Worm (Caenorhabditis elegans) whole organism, L4/young adult: ENCODE results near the gene C02F4.5.

Source experiments
- dao-5 ChIP-seq: sonication (generic microtip); optimal IDR thresholded peaks from 2 replicates; lab custom pipeline; 2016; ENCODE audit warnings: missing genotype, missing genetic modification characterization, moderate library complexity, missing compliant biosample characterization
- him-1 ChIP-seq: sonication (generic microtip); optimal IDR thresholded peaks from 2 replicates; lab custom pipeline; 2016; ENCODE audit warnings: missing genotype, missing genetic modification reagents, missing genetic modification characterization, missing compliant biosample characterization

ce11 chrIV:10518652-10519051 is 5.3 kb downstream of the C02F4.5 start:
- TF ChIP-seq him-1 (no peak), dao-5 (tag; lab: Kevin White, UChicago) (no peak)
